Worm (Caenorhabditis elegans): ENCODE results near the gene C34B4.2.

Gene C34B4.2

ce11 chrV:13082442-13083126 is at the start of gene C34B4.2:
Gene C34B4.2, plus strand, starts transcription at chrV:13083055.
- peak; percentile 3 for TF ChIP-seq hlh-30 (tag; optimal IDR thresholded peaks at IDR 0.05; ENCODE audit: insufficient read depth)
- TF ChIP-seq nhr-102 (tag; optimal IDR thresholded peaks at IDR 0.05), result peak; percentile 7
- no peak for TF ChIP-seq zfp-2 (tag; optimal IDR thresholded peaks at IDR 0.05)
- peak; percentile 61 for TF ChIP-seq pha-4 (GFP tag; IDR thresholded peaks at IDR 0.05)
- TF ChIP-seq pha-4 (tag; optimal IDR thresholded peaks at IDR 0.05), result peak; percentile 85
- TF ChIP-seq T26A8.4 (GFP tag; IDR thresholded peaks at IDR 0.05), result peak; percentile 55; the same call in 1 of the 2 replicates
- peak; percentile 79 for TF ChIP-seq dmd-6 (GFP tag; IDR thresholded peaks at IDR 0.05)
- peak; percentile 38; the same call in 1 of the 2 replicates for TF ChIP-seq mdt-29 (GFP tag; IDR thresholded peaks at IDR 0.05)
- TF ChIP-seq mdl-1 (tag; optimal IDR thresholded peaks at IDR 0.05), result peak in 1 of 2 experiments; percentile 66
- TF ChIP-seq fos-1 (tag; optimal IDR thresholded peaks at IDR 0.05), result no peak
- TF ChIP-seq lsy-2 (tag; optimal IDR thresholded peaks at IDR 0.05), result peak; percentile 7 to 62
- peak; percentile 25; the same call in 1 of the 2 replicates for TF ChIP-seq lin-38 (GFP tag; IDR thresholded peaks at IDR 0.05)
- TF ChIP-seq nhr-11 (tag; optimal IDR thresholded peaks at IDR 0.05), result peak; percentile 51
- peak; percentile 72; the same call in 1 of the 2 replicates for TF ChIP-seq tra-1 (GFP tag; IDR thresholded peaks at IDR 0.05)
- peak; percentile 25 for TF ChIP-seq T20F7.1 (GFP tag; optimal IDR thresholded peaks at IDR 0.05)
- TF ChIP-seq hlh-11 (tag; optimal IDR thresholded peaks at IDR 0.05), result peak; percentile 90
- TF ChIP-seq nhr-77 (tag; optimal IDR thresholded peaks at IDR 0.05), result peak; percentile 5
- TF ChIP-seq nhr-48 (tag; optimal IDR thresholded peaks at IDR 0.05), result peak; percentile 51
- peak; percentile 66 for TF ChIP-seq mxl-3 (GFP tag; optimal IDR thresholded peaks at IDR 0.05)
- peak; percentile 84 to 99 for TF ChIP-seq hif-1 (tag; optimal IDR thresholded peaks at IDR 0.05)
- TF ChIP-seq mes-2 (tag; optimal IDR thresholded peaks at IDR 0.05; ENCODE audit: poor library complexity, severe bottlenecking), result peak; percentile 48
- 0 out of 2 replicates have a peak, but pooled peaks have one; percentile 46 for TF ChIP-seq ctbp-1 (GFP tag; IDR thresholded peaks at IDR 0.05)
- peak; percentile 68; the same call in 1 of the 2 replicates for TF ChIP-seq lin-1 (GFP tag; IDR thresholded peaks at IDR 0.05)
- peak in 1 of 2 experiments; percentile 93 for TF ChIP-seq unc-62 (GFP tag; optimal IDR thresholded peaks at IDR 0.05 in 1 of 2)
- no peak for TF ChIP-seq unc-62 (tag; optimal IDR thresholded peaks at IDR 0.05)
- 0 out of 2 replicates have a peak, but pooled peaks have one; percentile 65 for TF ChIP-seq hmg-1.1 (GFP tag; IDR thresholded peaks at IDR 0.05)
- TF ChIP-seq aha-1 (tag), result peak; percentile 100
- no peak for TF ChIP-seq nhr-6 (tag; optimal IDR thresholded peaks at IDR 0.05)
- TF ChIP-seq nhr-237 (tag; optimal IDR thresholded peaks at IDR 0.05), result no peak
- TF ChIP-seq ztf-11 (tag; optimal IDR thresholded peaks at IDR 0.05), result no peak
- TF ChIP-seq F10B5.3 (tag; optimal IDR thresholded peaks at IDR 0.05), result no peak
- TF ChIP-seq dve-1 (tag; optimal IDR thresholded peaks at IDR 0.05; ENCODE audit: insufficient read depth), result peak; percentile 57
- no peak for TF ChIP-seq skn-1 (tag; optimal IDR thresholded peaks at IDR 0.05)
- no peak for TF ChIP-seq spr-3 (GFP tag; optimal IDR thresholded peaks at IDR 0.05)
- peak; percentile 3 for TF ChIP-seq rbr-2 (tag; optimal IDR thresholded peaks at IDR 0.05)
- TF ChIP-seq daf-16 (GFP tag; optimal IDR thresholded peaks at IDR 0.05), result peak; percentile 3 to 89
- peak; percentile 56 for TF ChIP-seq daf-16 (tag; optimal IDR thresholded peaks at IDR 0.05)
- peak; percentile 75 for TF ChIP-seq mep-1 (tag; optimal IDR thresholded peaks at IDR 0.05)
- TF ChIP-seq arid-1 (GFP tag; conservative IDR thresholded peaks at IDR 0.05), result no peak
- TF ChIP-seq nhr-28 (tag; optimal IDR thresholded peaks at IDR 0.05), result peak; percentile 55
- TF ChIP-seq daf-8 (GFP tag; IDR thresholded peaks at IDR 0.05), result no peak
- peak; percentile 23 for TF ChIP-seq ztf-7 (tag; optimal IDR thresholded peaks at IDR 0.05)

Data from whole organism, L4 larva.